Fruit fly (Drosophila melanogaster) S2 (cell line): ENCODE measurements around the gene CG4991.

ENCODE experiments used
- CG8478 ChIP-seq: fragments of >200 bp; optimal IDR thresholded peaks from 2 replicates; lab custom pipeline; 2018
- CTCF ChIP-seq, 2 experiments: fragments of >200 bp; optimal IDR thresholded peaks; 2 replicates each; lab custom pipeline; 2018

The CG4991 gene

dm6 chrX:17091062-17091904, at the start of gene CG4991, which contains the start of gene CG16700:
CG4991 (plus strand) TSS chrX:17091854.
CG16700 (plus strand) TSS chrX:17091854.
- TF ChIP-seq CG8478 (lab: Kevin White, UChicago) (no peak), CTCF (optimal IDR thresholded peaks at IDR 0.05; lab: Kevin White, UChicago) (peak; percentile 78 to 87)

- TF ChIP-seq CG8478 (lab: Kevin White, UChicago): no peak
- TF ChIP-seq CTCF (optimal IDR thresholded peaks at IDR 0.05; lab: Kevin White, UChicago): no peak
Measured at dm6 chrX:17047730-17048577, 43.7 kb upstream of the CG4991 start.

dm6 chrX:17066632-17067031, 25.0 kb upstream of the CG4991 start, which contains the start of gene CG45002:
CG45002 (minus strand) TSS chrX:17066732.
- no peak for TF ChIP-seq CTCF (optimal IDR thresholded peaks at IDR 0.05; lab: Kevin White, UChicago)
- no peak for TF ChIP-seq CG8478 (lab: Kevin White, UChicago)

- TF ChIP-seq CG8478 (lab: Kevin White, UChicago): no peak
- TF ChIP-seq CTCF (optimal IDR thresholded peaks at IDR 0.05; lab: Kevin White, UChicago): no peak
Measured at dm6 chrX:17068423-17068822, 23.2 kb upstream of the CG4991 start, which contains the start of gene CG43077. CG43077 (minus strand) TSS chrX:17068523.

- TF ChIP-seq CG8478 (lab: Kevin White, UChicago): no peak
- no peak for TF ChIP-seq CTCF (optimal IDR thresholded peaks at IDR 0.05; lab: Kevin White, UChicago)
Measured at dm6 chrX:17076449-17077289, 15.0 kb upstream of the CG4991 start.

dm6 chrX:17077290-17078138, 14.1 kb upstream of the CG4991 start, which contains the start of gene wcy:
wcy (minus strand) TSS chrX:17077897.
- TF ChIP-seq CG8478 (lab: Kevin White, UChicago) (no peak), CTCF (optimal IDR thresholded peaks at IDR 0.05; lab: Kevin White, UChicago) (peak; percentile 95 to 98)

- TF ChIP-seq CTCF (optimal IDR thresholded peaks at IDR 0.05; lab: Kevin White, UChicago): no peak
- TF ChIP-seq CG8478 (lab: Kevin White, UChicago): no peak
Measured at dm6 chrX:17078139-17078977, 13.3 kb upstream of the CG4991 start, which contains the start of gene CG4949. CG4949 (plus strand) TSS chrX:17078836.

dm6 chrX:17081147-17081546, 10.5 kb upstream of the CG4991 start, which contains the start of gene CG4955:
CG4955 (plus strand) TSS chrX:17081447.
- TF ChIP-seq CG8478 (lab: Kevin White, UChicago): no peak
- TF ChIP-seq CTCF (optimal IDR thresholded peaks at IDR 0.05; lab: Kevin White, UChicago): no peak

dm6 chrX:17087575-17087974, 4.1 kb upstream of the CG4991 start, which contains the start of gene CG8945:
CG8945 (minus strand) TSS chrX:17087675.
- no peak for TF ChIP-seq CG8478 (lab: Kevin White, UChicago)
- TF ChIP-seq CTCF (optimal IDR thresholded peaks at IDR 0.05; lab: Kevin White, UChicago): no peak

- TF ChIP-seq CTCF (optimal IDR thresholded peaks at IDR 0.05; lab: Kevin White, UChicago): no peak
- no peak for TF ChIP-seq CG8478 (lab: Kevin White, UChicago)
Measured at dm6 chrX:17090585-17090984, 1.1 kb upstream of the CG4991 start.

dm6 chrX:17093431-17093830, 1.8 kb downstream of the CG4991 start:
- TF ChIP-seq CG8478 (lab: Kevin White, UChicago) (no peak), CTCF (optimal IDR thresholded peaks at IDR 0.05; lab: Kevin White, UChicago) (no peak)

- TF ChIP-seq CTCF (optimal IDR thresholded peaks at IDR 0.05; lab: Kevin White, UChicago) (no peak), CG8478 (lab: Kevin White, UChicago) (no peak)
Measured at dm6 chrX:17093900-17094446, 2.3 kb downstream of the CG4991 start.
